Worm (Caenorhabditis elegans) whole organism, midembryonic: ENCODE measurements around the gene nlp-7.

Experiments
- klf-2 ChIP-seq: fragments of 200-800 bp; sonication (Bioruptor generic); conservative IDR thresholded peaks from 2 replicates; pipeline ENCODE4 v1.3.6; 2022; ENCODE audit warnings: missing genetic modification reagents, missing genetic modification characterization, missing compliant biosample characterization
- ztf-23 ChIP-seq: fragments of 200-800 bp; sonication (Bioruptor generic); IDR thresholded peaks from 2 replicates; pipeline ENCODE4 v1.3.6; 2022; ENCODE audit warnings: missing genetic modification reagents, missing genetic modification characterization, missing compliant biosample characterization

DNA sequence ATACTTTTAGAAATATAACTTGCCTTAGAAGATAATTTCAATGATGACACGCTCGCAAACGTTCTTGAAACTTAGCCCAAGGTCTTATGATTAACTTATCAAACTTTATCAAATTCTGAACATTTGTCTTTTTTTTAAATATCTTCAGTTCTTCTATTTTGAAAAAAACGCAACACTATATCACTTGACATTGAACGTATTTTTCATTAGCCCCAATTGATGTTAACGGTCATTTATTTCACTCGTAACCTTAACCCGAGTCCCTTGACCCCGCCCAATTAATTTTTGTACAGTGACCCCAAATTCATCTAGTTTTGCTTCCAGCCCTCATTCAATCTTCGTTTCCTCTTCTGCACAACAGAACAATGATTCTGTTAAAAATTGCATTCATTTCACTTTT is 7.1 kb upstream of the nlp-7 start, which contains the start of gene F18E9.3:
- TF ChIP-seq klf-2 (no peak), ztf-23 (GFP tag; lab: Robert Waterston, UW) (no peak)
